Fruit fly (Drosophila melanogaster) whole organism, adult: Measurements from ENCODE around the gene CG31068.

Source experiments
- CG11617 ChIP-seq: fragments of 200-800 bp; sonication (Bioruptor generic); optimal IDR thresholded peaks from 2 replicates; lab custom pipeline; 2017; ENCODE audit warnings: mild to moderate bottlenecking, missing biosample characterization, missing genetic modification reagents, missing genetic modification characterization
- CG12768 ChIP-seq: fragments of 200-800 bp; sonication (Bioruptor generic); optimal IDR thresholded peaks from 2 replicates; lab custom pipeline; 2017; ENCODE audit warnings: missing biosample characterization, missing genetic modification characterization, mild to moderate bottlenecking, moderate library complexity, missing genetic modification reagents
- CG14711 ChIP-seq: fragments of 200-800 bp; sonication (Bioruptor generic); optimal IDR thresholded peaks from 2 replicates; lab custom pipeline; 2018; ENCODE audit warnings: missing biosample characterization, mild to moderate bottlenecking, missing genetic modification characterization, moderate library complexity
- CG1620 ChIP-seq: fragments of 200-800 bp; sonication (Bioruptor generic); optimal IDR thresholded peaks from 2 replicates; lab custom pipeline; 2016; ENCODE audit warnings: missing biosample characterization, missing genetic modification characterization
- CG33017 ChIP-seq: fragments of 200-800 bp; sonication (Bioruptor generic); optimal IDR thresholded peaks from 2 replicates; lab custom pipeline; 2018; ENCODE audit warnings: missing biosample characterization, mild to moderate bottlenecking, missing genetic modification characterization, moderate library complexity
- CG5204 ChIP-seq: fragments of 200-800 bp; sonication (Bioruptor generic); optimal IDR thresholded peaks from 2 replicates; lab custom pipeline; 2016; ENCODE audit warnings: missing biosample characterization, missing genetic modification characterization
- CG7045 ChIP-seq: fragments of 200-800 bp; sonication (Bioruptor generic); optimal IDR thresholded peaks from 2 replicates; lab custom pipeline; 2017; ENCODE audit warnings: missing biosample characterization, mild to moderate bottlenecking, missing genetic modification characterization
- CG7101 ChIP-seq: fragments of 200-800 bp; sonication (Bioruptor generic); optimal IDR thresholded peaks from 2 replicates; lab custom pipeline; 2018; ENCODE audit warnings: missing biosample characterization, mild to moderate bottlenecking, missing genetic modification characterization, moderate library complexity
- Clk ChIP-seq: fragments of 200-800 bp; sonication (Bioruptor generic); optimal IDR thresholded peaks from 2 replicates; lab custom pipeline; 2017; ENCODE audit warnings: missing biosample characterization, missing genetic modification characterization
- Crg-1 ChIP-seq: fragments of 200-800 bp; sonication (Bioruptor generic); optimal IDR thresholded peaks from 2 replicates; lab custom pipeline; 2016; ENCODE audit warnings: missing biosample characterization, missing genetic modification characterization
- Hr96 ChIP-seq: fragments of 200-800 bp; sonication (Bioruptor generic); optimal IDR thresholded peaks from 2 replicates; lab custom pipeline; 2016; ENCODE audit warnings: missing biosample characterization, missing genetic modification characterization
- Mnt ChIP-seq: fragments of 200-800 bp; sonication (Bioruptor generic); optimal IDR thresholded peaks from 2 replicates; lab custom pipeline; 2016; ENCODE audit warnings: missing biosample characterization, mild to moderate bottlenecking, missing genetic modification characterization
- bab1 ChIP-seq: fragments of 200-800 bp; sonication (Bioruptor generic); optimal IDR thresholded peaks from 3 replicates; lab custom pipeline; 2019; ENCODE audit warnings: missing biosample characterization, mild to moderate bottlenecking, missing genetic modification characterization, moderate library complexity
- cic ChIP-seq: fragments of 200-800 bp; sonication (Bioruptor generic); optimal IDR thresholded peaks from 2 replicates; lab custom pipeline; 2017; ENCODE audit warnings: missing biosample characterization, mild to moderate bottlenecking, missing genetic modification characterization, moderate library complexity
- cnc ChIP-seq, 2 experiments: fragments of >200 bp; optimal IDR thresholded peaks; 2 replicates each; lab custom pipeline; 2017
- kay ChIP-seq: fragments of 200-800 bp; sonication (Bioruptor generic); peaks from one replicate; lab custom pipeline; 2016; ENCODE audit warnings: missing biosample characterization, missing genetic modification characterization, borderline replicate concordance
- ovo ChIP-seq: fragments of 200-800 bp; sonication (Bioruptor generic); optimal IDR thresholded peaks from 2 replicates; lab custom pipeline; 2016; ENCODE audit warnings: missing biosample characterization, missing genetic modification characterization
- pad ChIP-seq: fragments of 200-800 bp; sonication (Bioruptor generic); optimal IDR thresholded peaks from 3 replicates; lab custom pipeline; 2017; ENCODE audit warnings: missing biosample characterization, missing genetic modification characterization, mild to moderate bottlenecking, moderate library complexity, missing genetic modification reagents
- tj ChIP-seq: fragments of 200-800 bp; sonication (Bioruptor generic); optimal IDR thresholded peaks from 3 replicates; lab custom pipeline; 2017; ENCODE audit warnings: missing biosample characterization, mild to moderate bottlenecking, missing genetic modification characterization, moderate library complexity
- toe ChIP-seq: fragments of 200-800 bp; sonication (Bioruptor generic); optimal IDR thresholded peaks from 2 replicates; lab custom pipeline; 2016; ENCODE audit warnings: missing biosample characterization, missing genetic modification characterization

CG31068 gene

dm6 chr3R:27253921-27254376, 20.5 kb downstream of the CG31068 start:
- TF ChIP-seq CG14711 (tag; lab: Kevin White, UChicago) (peak; percentile 21), CG1620 (GFP tag; lab: Kevin White, UChicago) (no peak), Mnt (GFP tag; lab: Kevin White, UChicago) (no peak), CG5204 (GFP tag; lab: Kevin White, UChicago) (no peak), cnc (optimal IDR thresholded peaks at IDR 0.05; lab: Kevin White, UChicago) (no peak), bab1 (no peak), CG11617 (GFP tag; lab: Kevin White, UChicago) (no peak), cic (GFP tag; lab: Kevin White, UChicago) (no peak), ovo (GFP tag; lab: Kevin White, UChicago) (no peak), CG7045 (no peak), toe (GFP tag; lab: Kevin White, UChicago) (no peak), CG12768 (GFP tag; lab: Kevin White, UChicago) (no peak), Crg-1 (GFP tag; lab: Kevin White, UChicago) (no peak), Hr96 (GFP tag; lab: Kevin White, UChicago) (no peak), CG33017 (tag; lab: Kevin White, UChicago) (peak; percentile 32)

DNA sequence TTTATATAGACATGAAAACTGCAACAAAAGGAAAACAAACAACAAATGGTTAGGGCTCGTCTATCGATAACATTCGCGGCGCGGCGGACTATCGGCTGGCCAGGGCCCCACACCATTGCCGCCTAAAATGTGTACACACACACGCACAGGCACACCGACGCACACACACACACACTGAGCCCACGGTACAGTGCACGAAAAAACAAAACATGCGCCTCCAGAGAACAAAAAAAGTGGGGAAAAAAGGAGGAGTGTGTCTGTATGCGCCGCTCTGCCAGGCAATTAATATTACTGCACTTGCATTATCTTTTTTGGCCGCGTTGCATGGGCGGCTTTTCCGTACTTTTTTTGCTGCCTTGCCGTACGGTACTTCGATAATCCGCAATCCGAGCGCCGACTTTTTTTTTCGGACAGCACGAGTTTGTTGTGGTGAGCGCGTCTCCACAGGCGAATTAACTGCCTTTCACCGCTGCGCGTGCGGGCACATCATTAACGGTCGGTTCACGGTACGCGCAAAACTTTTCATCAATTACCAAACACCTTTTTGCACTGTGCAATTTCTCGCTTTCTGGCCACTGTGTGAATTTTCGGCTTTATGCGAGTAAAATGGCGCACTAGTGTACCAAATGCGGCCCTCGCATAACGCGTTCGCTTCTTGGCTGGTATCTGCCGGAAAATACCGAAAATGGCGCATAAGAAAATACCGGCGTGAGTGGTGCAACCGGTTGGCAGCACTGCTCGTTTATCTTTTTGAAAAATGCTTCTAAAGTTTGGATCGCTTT, 30.1 kb downstream of the CG31068 start, which contains the start of gene woc:
woc (minus strand) TSS at position 622 of the 782 bp plus-strand sequence.
- TF ChIP-seq Crg-1 (GFP tag; lab: Kevin White, UChicago) (no peak), toe (GFP tag; lab: Kevin White, UChicago) (no peak), CG33017 (tag; lab: Kevin White, UChicago) (peak; percentile 56), tj (GFP tag; lab: Kevin White, UChicago) (peak; percentile 63), Clk (GFP tag; lab: Kevin White, UChicago) (no peak), CG7101 (peak; percentile 39), ovo (GFP tag; lab: Kevin White, UChicago) (peak; percentile 74), CG7045 (peak; percentile 55), cnc (optimal IDR thresholded peaks at IDR 0.05; lab: Kevin White, UChicago) (no peak), pad (GFP tag; lab: Kevin White, UChicago) (peak; percentile 58), Hr96 (GFP tag; lab: Kevin White, UChicago) (peak; percentile 79), CG14711 (tag; lab: Kevin White, UChicago) (peak; percentile 2), kay (GFP tag; lab: Kevin White, UChicago) (no peak), CG12768 (GFP tag; lab: Kevin White, UChicago) (peak; percentile 66), CG11617 (GFP tag; lab: Kevin White, UChicago) (peak; percentile 79), cic (GFP tag; lab: Kevin White, UChicago) (peak; percentile 39), Mnt (GFP tag; lab: Kevin White, UChicago) (peak; percentile 68), CG1620 (GFP tag; lab: Kevin White, UChicago) (no peak), CG5204 (GFP tag; lab: Kevin White, UChicago) (no peak), bab1 (peak; percentile 29)

- TF ChIP-seq CG5204 (GFP tag; lab: Kevin White, UChicago): no peak
- no peak for TF ChIP-seq CG14711 (tag; lab: Kevin White, UChicago)
- TF ChIP-seq Hr96 (GFP tag; lab: Kevin White, UChicago): no peak
- no peak for TF ChIP-seq CG11617 (GFP tag; lab: Kevin White, UChicago)
- no peak for TF ChIP-seq CG7101
- no peak for TF ChIP-seq Mnt (GFP tag; lab: Kevin White, UChicago)
- TF ChIP-seq CG1620 (GFP tag; lab: Kevin White, UChicago): no peak
- TF ChIP-seq pad (GFP tag; lab: Kevin White, UChicago): no peak
- TF ChIP-seq ovo (GFP tag; lab: Kevin White, UChicago): no peak
- no peak for TF ChIP-seq kay (GFP tag; lab: Kevin White, UChicago)
- TF ChIP-seq Clk (GFP tag; lab: Kevin White, UChicago): no peak
- TF ChIP-seq tj (GFP tag; lab: Kevin White, UChicago): no peak
- TF ChIP-seq CG12768 (GFP tag; lab: Kevin White, UChicago): no peak
- TF ChIP-seq Crg-1 (GFP tag; lab: Kevin White, UChicago): no peak
- TF ChIP-seq bab1: no peak
- no peak for TF ChIP-seq toe (GFP tag; lab: Kevin White, UChicago)
- TF ChIP-seq CG33017 (tag; lab: Kevin White, UChicago): no peak
Observed at dm6 chr3R:27265330-27265729, 31.8 kb downstream of the CG31068 start, which contains the start of the genes CG14262 and CG14260. CG14262 (minus strand) TSS chr3R:27265430. CG14260 (plus strand) TSS chr3R:27265457.

DNA sequence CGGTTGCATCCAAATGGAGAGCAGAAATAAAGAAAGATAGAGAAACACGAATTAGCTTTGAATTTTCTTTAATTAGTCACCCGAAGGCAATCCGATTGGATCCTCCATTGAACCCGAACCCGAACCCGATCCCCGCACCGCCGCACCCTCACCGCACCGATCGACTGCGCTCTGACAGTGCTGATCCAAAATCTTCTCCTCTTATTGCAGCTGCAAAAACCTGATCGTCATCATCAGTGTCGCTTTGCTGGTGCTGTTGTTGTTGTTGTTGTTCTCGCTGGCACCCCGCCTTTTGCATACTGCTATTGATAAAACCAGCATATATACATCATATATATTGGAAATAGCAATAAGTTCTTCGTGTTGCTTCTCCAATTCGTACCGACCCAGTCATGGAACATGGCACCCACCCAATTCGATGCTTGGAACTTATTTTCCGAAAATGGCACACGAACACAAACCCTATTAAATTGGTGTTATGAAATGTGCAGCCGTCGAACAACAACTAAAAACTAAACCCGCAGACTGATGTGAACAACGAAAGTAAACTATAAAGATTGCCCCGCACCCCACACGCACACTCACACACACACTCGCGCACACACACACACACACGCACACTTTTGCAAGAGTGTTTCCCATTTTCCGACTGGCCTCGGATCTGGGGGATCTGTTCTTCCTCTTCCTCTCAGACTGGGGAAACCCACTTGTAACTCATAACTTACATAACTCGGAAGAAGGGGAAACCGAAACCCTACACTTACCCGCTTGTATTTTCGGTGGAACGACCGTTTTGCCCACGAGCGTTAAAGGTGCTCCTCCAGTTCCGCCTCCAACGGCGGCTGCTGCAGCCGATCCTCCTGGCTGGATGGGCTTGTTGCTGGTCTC, 37.1 kb downstream of the CG31068 start:
- TF ChIP-seq CG5204 (GFP tag; lab: Kevin White, UChicago) (no peak), Mnt (GFP tag; lab: Kevin White, UChicago) (no peak), cnc (optimal IDR thresholded peaks at IDR 0.05; lab: Kevin White, UChicago) (peak in 1 of 2 experiments; percentile 36), Hr96 (GFP tag; lab: Kevin White, UChicago) (no peak), tj (GFP tag; lab: Kevin White, UChicago) (peak; percentile 38), ovo (GFP tag; lab: Kevin White, UChicago) (no peak), Crg-1 (GFP tag; lab: Kevin White, UChicago) (no peak), toe (GFP tag; lab: Kevin White, UChicago) (no peak), cic (GFP tag; lab: Kevin White, UChicago) (peak; percentile 13), CG14711 (tag; lab: Kevin White, UChicago) (no peak), CG11617 (GFP tag; lab: Kevin White, UChicago) (no peak), kay (GFP tag; lab: Kevin White, UChicago) (no peak), bab1 (no peak), CG12768 (GFP tag; lab: Kevin White, UChicago) (no peak), Clk (GFP tag; lab: Kevin White, UChicago) (no peak), CG7101 (no peak), CG7045 (no peak), CG1620 (GFP tag; lab: Kevin White, UChicago) (no peak), CG33017 (tag; lab: Kevin White, UChicago) (no peak), pad (GFP tag; lab: Kevin White, UChicago) (peak; percentile 7)
